Fruit fly (Drosophila melanogaster) whole organism, adult: ENCODE measurements around the gene Rbcn-3A.

Experiments used
- CG11617 ChIP-seq: fragments of 200-800 bp; sonication (Bioruptor generic); optimal IDR thresholded peaks from 2 replicates; lab custom pipeline; 2017; ENCODE audit warnings: mild to moderate bottlenecking, missing biosample characterization, missing genetic modification reagents, missing genetic modification characterization
- CG12768 ChIP-seq: fragments of 200-800 bp; sonication (Bioruptor generic); optimal IDR thresholded peaks from 2 replicates; lab custom pipeline; 2017; ENCODE audit warnings: missing biosample characterization, missing genetic modification characterization, mild to moderate bottlenecking, moderate library complexity, missing genetic modification reagents
- CG1620 ChIP-seq: fragments of 200-800 bp; sonication (Bioruptor generic); optimal IDR thresholded peaks from 2 replicates; lab custom pipeline; 2016; ENCODE audit warnings: missing biosample characterization, missing genetic modification characterization
- CG7045 ChIP-seq: fragments of 200-800 bp; sonication (Bioruptor generic); optimal IDR thresholded peaks from 2 replicates; lab custom pipeline; 2017; ENCODE audit warnings: missing biosample characterization, mild to moderate bottlenecking, missing genetic modification characterization
- CG7101 ChIP-seq: fragments of 200-800 bp; sonication (Bioruptor generic); optimal IDR thresholded peaks from 2 replicates; lab custom pipeline; 2018; ENCODE audit warnings: missing biosample characterization, mild to moderate bottlenecking, missing genetic modification characterization, moderate library complexity
- Crg-1 ChIP-seq: fragments of 200-800 bp; sonication (Bioruptor generic); optimal IDR thresholded peaks from 2 replicates; lab custom pipeline; 2016; ENCODE audit warnings: missing biosample characterization, missing genetic modification characterization
- Hr96 ChIP-seq: fragments of 200-800 bp; sonication (Bioruptor generic); optimal IDR thresholded peaks from 2 replicates; lab custom pipeline; 2016; ENCODE audit warnings: missing biosample characterization, missing genetic modification characterization
- Mnt ChIP-seq: fragments of 200-800 bp; sonication (Bioruptor generic); optimal IDR thresholded peaks from 2 replicates; lab custom pipeline; 2016; ENCODE audit warnings: missing biosample characterization, mild to moderate bottlenecking, missing genetic modification characterization
- cic ChIP-seq: fragments of 200-800 bp; sonication (Bioruptor generic); optimal IDR thresholded peaks from 2 replicates; lab custom pipeline; 2017; ENCODE audit warnings: missing biosample characterization, mild to moderate bottlenecking, missing genetic modification characterization, moderate library complexity
- cnc ChIP-seq, 2 experiments: fragments of >200 bp; optimal IDR thresholded peaks; 2 replicates each; lab custom pipeline; 2017
- pad ChIP-seq: fragments of 200-800 bp; sonication (Bioruptor generic); optimal IDR thresholded peaks from 3 replicates; lab custom pipeline; 2017; ENCODE audit warnings: missing biosample characterization, missing genetic modification characterization, mild to moderate bottlenecking, moderate library complexity, missing genetic modification reagents
- tj ChIP-seq: fragments of 200-800 bp; sonication (Bioruptor generic); optimal IDR thresholded peaks from 3 replicates; lab custom pipeline; 2017; ENCODE audit warnings: missing biosample characterization, mild to moderate bottlenecking, missing genetic modification characterization, moderate library complexity
- toe ChIP-seq: fragments of 200-800 bp; sonication (Bioruptor generic); optimal IDR thresholded peaks from 2 replicates; lab custom pipeline; 2016; ENCODE audit warnings: missing biosample characterization, missing genetic modification characterization

DNA sequence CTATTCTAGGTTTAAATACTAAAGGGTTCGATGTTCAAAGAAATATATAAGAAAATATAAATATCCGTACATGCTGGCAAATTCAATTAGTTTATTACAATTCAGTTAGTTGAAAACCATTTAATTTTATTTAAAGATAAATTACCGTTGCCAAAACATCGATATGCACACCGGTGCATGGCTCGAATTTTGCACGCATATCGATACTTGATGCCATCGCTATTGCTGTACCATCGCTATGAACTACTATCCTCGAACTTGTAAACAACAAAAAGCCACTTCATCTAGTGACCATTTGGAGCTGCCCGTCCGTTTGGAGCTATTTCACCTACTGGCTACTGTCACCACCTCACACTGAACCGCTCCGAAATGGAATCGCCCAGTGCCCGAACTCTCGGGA lies 5.6 kb upstream of the Rbcn-3A start, which contains the start of gene Josd:
- TF ChIP-seq CG7045 (GFP tag; lab: Kevin White, UChicago): no peak
- TF ChIP-seq toe: peak; percentile 16
- TF ChIP-seq Mnt (GFP tag; lab: Kevin White, UChicago): peak; percentile 24
- no peak for TF ChIP-seq cic (GFP tag; lab: Kevin White, UChicago)
- TF ChIP-seq tj (GFP tag; lab: Kevin White, UChicago): no peak
- TF ChIP-seq CG1620 (GFP tag; lab: Kevin White, UChicago): peak; percentile 7
- TF ChIP-seq CG11617 (GFP tag; lab: Kevin White, UChicago): no peak
- TF ChIP-seq Crg-1: no peak
- no peak for TF ChIP-seq pad (GFP tag; lab: Kevin White, UChicago)
- TF ChIP-seq CG12768 (GFP tag; lab: Kevin White, UChicago): no peak
- no peak for TF ChIP-seq Hr96 (GFP tag; lab: Kevin White, UChicago)
- no peak for TF ChIP-seq cnc (optimal IDR thresholded peaks at IDR 0.05; lab: Kevin White, UChicago)
- TF ChIP-seq CG7101: no peak
